Fruit fly (Drosophila melanogaster) whole organism, adult: Measurements from ENCODE around the gene CG9997.

Experiments used
- CG1620 ChIP-seq: fragments of 200-800 bp; sonication (Bioruptor generic); optimal IDR thresholded peaks from 2 replicates; lab custom pipeline; 2016; ENCODE audit warnings: missing biosample characterization, missing genetic modification characterization
- CG33017 ChIP-seq: fragments of 200-800 bp; sonication (Bioruptor generic); optimal IDR thresholded peaks from 2 replicates; lab custom pipeline; 2018; ENCODE audit warnings: missing biosample characterization, mild to moderate bottlenecking, missing genetic modification characterization, moderate library complexity
- Hr96 ChIP-seq: fragments of 200-800 bp; sonication (Bioruptor generic); optimal IDR thresholded peaks from 2 replicates; lab custom pipeline; 2016; ENCODE audit warnings: missing biosample characterization, missing genetic modification characterization
- pad ChIP-seq: fragments of 200-800 bp; sonication (Bioruptor generic); optimal IDR thresholded peaks from 3 replicates; lab custom pipeline; 2017; ENCODE audit warnings: missing biosample characterization, missing genetic modification characterization, mild to moderate bottlenecking, moderate library complexity, missing genetic modification reagents

DNA sequence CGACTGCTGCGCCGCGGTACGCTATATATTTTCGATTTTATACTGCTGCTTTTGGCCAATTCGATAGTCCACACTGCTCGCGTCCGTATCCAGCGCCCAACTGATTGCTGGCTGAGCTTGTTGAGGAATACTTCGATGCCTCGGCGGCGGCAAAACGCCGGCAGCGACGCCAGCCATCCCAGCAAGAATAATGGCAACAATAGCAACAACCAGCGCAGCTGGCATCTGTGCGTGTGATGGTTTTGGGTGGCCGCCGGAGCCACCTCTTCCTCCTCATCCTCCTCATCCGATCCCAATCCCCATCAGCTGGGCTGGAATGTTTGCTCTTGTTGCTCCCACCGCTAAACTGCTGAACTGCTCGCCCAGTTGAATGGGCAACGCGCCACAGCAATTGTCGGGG, 12.1 kb downstream of the CG9997 start, which contains the start of gene AstA-R2:
- TF ChIP-seq CG1620 (GFP tag; lab: Kevin White, UChicago) (no peak), CG33017 (tag; lab: Kevin White, UChicago) (no peak), pad (GFP tag; lab: Kevin White, UChicago) (no peak), Hr96 (no peak)
